Fruit fly (Drosophila melanogaster): Measurements from ENCODE around the gene CG31809.

DNA sequence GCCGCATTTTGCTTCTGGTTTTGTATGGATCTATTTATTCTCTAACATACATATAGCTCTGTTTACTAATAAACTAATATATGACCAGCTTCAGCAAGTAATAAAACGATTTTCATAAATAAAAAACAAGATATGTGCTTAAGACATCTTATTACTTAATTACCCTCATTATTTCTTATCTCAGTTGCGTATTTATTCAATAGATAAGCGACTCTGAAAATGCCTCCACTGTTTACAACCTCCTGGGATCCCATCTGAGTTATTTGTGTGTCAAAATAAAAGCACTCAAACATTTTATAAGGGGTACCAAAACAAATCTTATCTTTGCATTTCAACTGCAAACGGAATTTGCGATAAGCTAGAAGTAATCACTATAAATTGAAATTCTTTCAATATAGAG is 38.8 kb downstream of the CG31809 start:
- TF ChIP-seq pan (optimal IDR thresholded peaks at IDR 0.05) = no peak
- no peak for TF ChIP-seq psq (optimal IDR thresholded peaks at IDR 0.05)
- no peak for TF ChIP-seq CG8478 (optimal IDR thresholded peaks at IDR 0.05)
- no peak for TF ChIP-seq usp (GFP tag; optimal IDR thresholded peaks at IDR 0.05)
- no peak for TF ChIP-seq Dll (optimal IDR thresholded peaks at IDR 0.05)
- TF ChIP-seq EcR (GFP tag; optimal IDR thresholded peaks at IDR 0.05) = no peak

Measured in whole organism.